Fruit fly (Drosophila melanogaster) S2 (cell line): ENCODE data around the gene fok.

Experiments used
- CG8478 ChIP-seq: fragments of >200 bp; optimal IDR thresholded peaks from 2 replicates; lab custom pipeline; 2018
- CTCF ChIP-seq, 2 experiments: fragments of >200 bp; optimal IDR thresholded peaks; 2 replicates each; lab custom pipeline; 2018

DNA sequence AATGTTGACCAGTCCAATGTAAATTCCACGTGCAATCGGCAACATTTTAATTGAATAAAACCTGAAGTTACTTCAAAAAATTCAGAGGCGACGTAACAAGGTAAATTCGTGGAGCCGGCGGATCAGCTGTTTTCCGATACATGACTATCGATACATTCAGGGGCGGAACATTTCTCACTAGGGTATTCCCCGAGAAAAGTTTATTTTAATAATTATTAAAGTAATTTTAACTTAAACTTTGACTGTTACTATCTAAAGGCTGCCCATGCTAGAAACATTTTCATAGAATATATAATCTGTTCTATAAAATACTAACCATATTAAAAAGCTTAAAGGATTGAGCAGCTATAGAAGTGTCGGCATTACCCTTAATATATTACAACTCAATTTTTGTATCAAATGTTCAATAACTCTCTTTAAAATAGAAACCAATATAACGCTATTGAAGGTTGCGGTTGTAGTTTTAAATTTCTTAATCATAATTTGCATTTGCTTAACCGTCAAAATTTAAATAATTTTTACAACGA lies 12.3 kb upstream of the fok start, which contains the start of the genes mRpS18B and Kua:
- no peak for TF ChIP-seq CG8478
- no peak for TF ChIP-seq CTCF (optimal IDR thresholded peaks at IDR 0.05; lab: Kevin White, UChicago)
